Fruit fly (Drosophila melanogaster): ENCODE results near the gene RpS3A.
A peak's percentile ranks its signal among the peaks of the same experiment; 100 is the strongest.

Gene RpS3A

dm6 chr4:46484-46883, 20.5 kb downstream of the RpS3A start:
- TF ChIP-seq Ada2b (GFP tag; IDR thresholded peaks at IDR 0.05): no peak
- peak; percentile 47 for TF ChIP-seq sens (GFP tag)
- peak; percentile 49 for TF ChIP-seq tna (GFP tag; IDR thresholded peaks at IDR 0.05; ENCODE audit: partially characterized antibody)
- no peak for TF ChIP-seq unc-4 (GFP tag; IDR thresholded peaks at IDR 0.05; ENCODE audit: partially characterized antibody)
- no peak for TF ChIP-seq nmo (GFP tag; optimal IDR thresholded peaks at IDR 0.05)
- TF ChIP-seq CG16813 (GFP tag; IDR thresholded peaks at IDR 0.05; ENCODE audit: partially characterized antibody): peak; percentile 34; the same call in 1 of the 3 replicates
- no peak for TF ChIP-seq CG12219 (GFP tag; optimal IDR thresholded peaks at IDR 0.05)
- no peak for TF ChIP-seq hbn (GFP tag; IDR thresholded peaks at IDR 0.05; ENCODE audit: partially characterized antibody)
- 0 out of 2 replicates have a peak, but pooled peaks have one; percentile 17 for TF ChIP-seq Bgb (GFP tag; IDR thresholded peaks at IDR 0.05; ENCODE audit: partially characterized antibody)
- TF ChIP-seq jing (GFP tag; optimal IDR thresholded peaks at IDR 0.05): no peak
- no peak for TF ChIP-seq CG14014 (GFP tag; IDR thresholded peaks at IDR 0.05)
- no peak for TF ChIP-seq CrebB (tag; optimal IDR thresholded peaks at IDR 0.05)
- no peak for TF ChIP-seq CG18619 (GFP tag; optimal IDR thresholded peaks at IDR 0.05)
- no peak for TF ChIP-seq D19A (tag; optimal IDR thresholded peaks at IDR 0.05)
- TF ChIP-seq sim (GFP tag; IDR thresholded peaks at IDR 0.05): no peak
- no peak for TF ChIP-seq tx (GFP tag; optimal IDR thresholded peaks at IDR 0.05)
- TF ChIP-seq CG2129 (GFP tag; IDR thresholded peaks at IDR 0.05; ENCODE audit: partially characterized antibody): no peak
- TF ChIP-seq HLH4C (GFP tag; IDR thresholded peaks at IDR 0.05; ENCODE audit: partially characterized antibody): peak; percentile 26; the same call in 1 of the 3 replicates
- TF ChIP-seq CG7963 (GFP tag; IDR thresholded peaks at IDR 0.05; ENCODE audit: partially characterized antibody): 0 out of 3 replicates have a peak, but pooled peaks have one; percentile 41
- TF ChIP-seq CG11723 (GFP tag; optimal IDR thresholded peaks at IDR 0.05): peak; percentile 58
- TF ChIP-seq CG12942 (GFP tag; optimal IDR thresholded peaks at IDR 0.05): no peak
- peak; percentile 56; the same call in 1 of the 3 replicates for TF ChIP-seq CG6791 (GFP tag; IDR thresholded peaks at IDR 0.05; ENCODE audit: partially characterized antibody)
- no peak for TF ChIP-seq MTF-1 (GFP tag; optimal IDR thresholded peaks at IDR 0.05; ENCODE audit: borderline replicate concordance)
- 0 out of 2 replicates have a peak, but pooled peaks have one; percentile 14 for TF ChIP-seq inv (GFP tag; IDR thresholded peaks at IDR 0.05; ENCODE audit: partially characterized antibody)
- TF ChIP-seq CG14860 (GFP tag; IDR thresholded peaks at IDR 0.05; ENCODE audit: partially characterized antibody): peak; percentile 29; the same call in 1 of the 3 replicates

dm6 chr4:44780-45179, 22.2 kb downstream of the RpS3A start:
- TF ChIP-seq Sry-δ (GFP tag; optimal IDR thresholded peaks at IDR 0.05) (peak; percentile 37), jing (GFP tag; optimal IDR thresholded peaks at IDR 0.05) (no peak), ssp (GFP tag; IDR thresholded peaks at IDR 0.05) (peak; percentile 96), wek (GFP tag; optimal IDR thresholded peaks at IDR 0.05) (peak; percentile 17), Dfd (GFP tag; optimal IDR thresholded peaks at IDR 0.05) (peak in 1 of 2 experiments; percentile 5), eve (GFP tag; optimal IDR thresholded peaks at IDR 0.05) (peak in 1 of 2 experiments; percentile 43), CG17186 (GFP tag; optimal IDR thresholded peaks at IDR 0.05) (no peak), CG1603 (tag; optimal IDR thresholded peaks at IDR 0.05) (peak; percentile 81), CG6791 (GFP tag; IDR thresholded peaks at IDR 0.05; ENCODE audit: partially characterized antibody) (peak; percentile 52; the same call in 1 of the 3 replicates), CG17802 (tag; optimal IDR thresholded peaks at IDR 0.05) (peak; percentile 94), Bgb (GFP tag; IDR thresholded peaks at IDR 0.05; ENCODE audit: partially characterized antibody) (0 out of 2 replicates have a peak, but pooled peaks have one; percentile 17), CG7357 (GFP tag; IDR thresholded peaks at IDR 0.05) (peak; percentile 85), fd3F (GFP tag; optimal IDR thresholded peaks at IDR 0.05) (no peak), CG8290 (GFP tag; optimal IDR thresholded peaks at IDR 0.05) (no peak), CG8290 (tag; optimal IDR thresholded peaks at IDR 0.05) (peak; percentile 37 to 43), Med (GFP tag) (peak; percentile 32), pzg (GFP tag; optimal IDR thresholded peaks at IDR 0.05) (peak; percentile 23), phol (tag; optimal IDR thresholded peaks at IDR 0.05) (peak; percentile 17), hth (optimal IDR thresholded peaks at IDR 0.05) (no peak), CG7271 (tag; optimal IDR thresholded peaks at IDR 0.05) (no peak), sens (GFP tag) (peak; percentile 32), HLH4C (GFP tag; IDR thresholded peaks at IDR 0.05; ENCODE audit: partially characterized antibody) (0 out of 3 replicates have a peak, but pooled peaks have one; percentile 25), CG1024 (GFP tag; IDR thresholded peaks at IDR 0.05) (peak; percentile 89), CG11723 (GFP tag; optimal IDR thresholded peaks at IDR 0.05) (peak; percentile 71), Stat92E (GFP tag; optimal IDR thresholded peaks at IDR 0.05) (peak in 1 of 3 experiments; percentile 22), sc (optimal IDR thresholded peaks at IDR 0.05) (no peak), sc (GFP tag; optimal IDR thresholded peaks at IDR 0.05) (no peak), lola (GFP tag; optimal IDR thresholded peaks at IDR 0.05) (peak in 1 of 3 experiments; percentile 12)

Data from whole organism, embryonic.